Fruit fly (Drosophila melanogaster): ENCODE data around the gene Cyp6d5.
A peak's percentile ranks its signal among the peaks of the same experiment; 100 is the strongest.

The Cyp6d5 gene

dm6 chr3R:14008854-14009253 lies 20.2 kb upstream of the Cyp6d5 start (continued):
- peak; percentile 19 for TF ChIP-seq Abd-B (GFP tag; optimal IDR thresholded peaks at IDR 0.05)
- peak; percentile 39 for TF ChIP-seq vvl (GFP tag; IDR thresholded peaks at IDR 0.05)
- TF ChIP-seq CG4617 (GFP tag; optimal IDR thresholded peaks at IDR 0.05; ENCODE audit: borderline replicate concordance): no peak
- TF ChIP-seq Oli (tag; optimal IDR thresholded peaks at IDR 0.05): peak; percentile 19
- peak; percentile 30 for TF ChIP-seq az2 (GFP tag; optimal IDR thresholded peaks at IDR 0.05)
- peak; percentile 57 for TF ChIP-seq gem (tag; optimal IDR thresholded peaks at IDR 0.05)
- no peak for TF ChIP-seq CG10366 (GFP tag; IDR thresholded peaks at IDR 0.05)
- no peak for TF ChIP-seq Dip2 (GFP tag; IDR thresholded peaks at IDR 0.05)
- TF ChIP-seq pho (GFP tag; optimal IDR thresholded peaks at IDR 0.05): no peak
- no peak for TF ChIP-seq kni (GFP tag; optimal IDR thresholded peaks at IDR 0.05)
- no peak for TF ChIP-seq D19B (GFP tag; optimal IDR thresholded peaks at IDR 0.05)
- TF ChIP-seq CG11696 (GFP tag; IDR thresholded peaks at IDR 0.05): no peak
- TF ChIP-seq esg (GFP tag; conservative IDR thresholded peaks at IDR 0.05): no peak
- TF ChIP-seq CG31441 (GFP tag; IDR thresholded peaks at IDR 0.05): 0 out of 2 replicates have a peak, but pooled peaks have one; percentile 27
- TF ChIP-seq C15 (GFP tag; IDR thresholded peaks at IDR 0.05): no peak
- no peak for TF ChIP-seq E2f2 (GFP tag; IDR thresholded peaks at IDR 0.05)
- TF ChIP-seq CG13775 (GFP tag; optimal IDR thresholded peaks at IDR 0.05): no peak
- no peak for TF ChIP-seq slou (GFP tag; optimal IDR thresholded peaks at IDR 0.05)
- TF ChIP-seq sna (GFP tag; IDR thresholded peaks at IDR 0.05; ENCODE audit: partially characterized antibody): no peak
- TF ChIP-seq CG2889 (GFP tag; IDR thresholded peaks at IDR 0.05): no peak
- TF ChIP-seq nerfin-1 (tag; optimal IDR thresholded peaks at IDR 0.05): no peak
- TF ChIP-seq CG6791 (GFP tag; IDR thresholded peaks at IDR 0.05; ENCODE audit: partially characterized antibody): no peak
- no peak for TF ChIP-seq slbo (GFP tag; IDR thresholded peaks at IDR 0.05)
- no peak for TF ChIP-seq CG8281 (tag; optimal IDR thresholded peaks at IDR 0.05)
- no peak for TF ChIP-seq CG15269 (tag; optimal IDR thresholded peaks at IDR 0.05)
- TF ChIP-seq CG31365 (tag; optimal IDR thresholded peaks at IDR 0.05): no peak
- TF ChIP-seq CG17612 (GFP tag; IDR thresholded peaks at IDR 0.05): no peak
- peak; percentile 38 for TF ChIP-seq CG10267 (tag; optimal IDR thresholded peaks at IDR 0.05)
- TF ChIP-seq CG33557 (GFP tag; optimal IDR thresholded peaks at IDR 0.05): no peak
- no peak for TF ChIP-seq ab (GFP tag; optimal IDR thresholded peaks at IDR 0.05)
- no peak for TF ChIP-seq corto (GFP tag; optimal IDR thresholded peaks at IDR 0.05)
- no peak for TF ChIP-seq CG12659 (GFP tag; optimal IDR thresholded peaks at IDR 0.05)
- TF ChIP-seq NFAT (GFP tag; IDR thresholded peaks at IDR 0.05): no peak
- no peak for TF ChIP-seq Fer3 (tag; optimal IDR thresholded peaks at IDR 0.05)
- no peak for TF ChIP-seq CG34224 (GFP tag; IDR thresholded peaks at IDR 0.05; ENCODE audit: partially characterized antibody)
- TF ChIP-seq exex (tag; optimal IDR thresholded peaks at IDR 0.05): no peak
- no peak for TF ChIP-seq CG30020 (tag; optimal IDR thresholded peaks at IDR 0.05)
- no peak for TF ChIP-seq TFAM (GFP tag; optimal IDR thresholded peaks at IDR 0.05)
- TF ChIP-seq CG12071 (GFP tag; optimal IDR thresholded peaks at IDR 0.05): peak; percentile 20
- no peak for TF ChIP-seq Dbx (GFP tag; IDR thresholded peaks at IDR 0.05)
- TF ChIP-seq CG18262 (tag; optimal IDR thresholded peaks at IDR 0.05): peak; percentile 54
- no peak for TF ChIP-seq jing (GFP tag; optimal IDR thresholded peaks at IDR 0.05)
- TF ChIP-seq Dfd (GFP tag; optimal IDR thresholded peaks at IDR 0.05): no peak
- TF ChIP-seq HLH3B (GFP tag; IDR thresholded peaks at IDR 0.05): peak; percentile 55; the same call in 1 of the 2 replicates
- TF ChIP-seq Drgx (GFP tag; IDR thresholded peaks at IDR 0.05): peak; percentile 94
- no peak for TF ChIP-seq CG15011 (GFP tag; optimal IDR thresholded peaks at IDR 0.05)
- TF ChIP-seq bcd (GFP tag; optimal IDR thresholded peaks at IDR 0.05): peak; percentile 10
- peak; percentile 32 for TF ChIP-seq Xbp1 (GFP tag; optimal IDR thresholded peaks at IDR 0.05)
- no peak for TF ChIP-seq Mes4 (GFP tag; optimal IDR thresholded peaks at IDR 0.05)
- TF ChIP-seq Six4 (GFP tag; optimal IDR thresholded peaks at IDR 0.05): peak; percentile 8
- TF ChIP-seq CG32767 (GFP tag; IDR thresholded peaks at IDR 0.05): 0 out of 2 replicates have a peak, but pooled peaks have one; percentile 31

All from whole organism, embryonic.